Fruit fly (Drosophila melanogaster): Measurements from ENCODE around the gene Dus1.

The Dus1 gene

dm6 chr2L:228246-228645, 43.3 kb downstream of the Dus1 start:
- no peak for TF ChIP-seq CG17801 (GFP tag; optimal IDR thresholded peaks at IDR 0.05; ENCODE audit: partially characterized antibody)

- TF ChIP-seq CG17801 (GFP tag; optimal IDR thresholded peaks at IDR 0.05; ENCODE audit: partially characterized antibody) = no peak
Observed at dm6 chr2L:225386-225682, 46.2 kb downstream of the Dus1 start.

dm6 chr2L:224599-225385, 46.8 kb downstream of the Dus1 start:
- no peak for TF ChIP-seq CG17801 (GFP tag; optimal IDR thresholded peaks at IDR 0.05; ENCODE audit: partially characterized antibody)

- TF ChIP-seq CG17801 (GFP tag; optimal IDR thresholded peaks at IDR 0.05; ENCODE audit: partially characterized antibody) = no peak
Observed at dm6 chr2L:223867-224598, 47.5 kb downstream of the Dus1 start.

- peak; percentile 34 for TF ChIP-seq CG17801 (GFP tag; optimal IDR thresholded peaks at IDR 0.05; ENCODE audit: partially characterized antibody)
Observed at dm6 chr2L:223351-223750, 48.2 kb downstream of the Dus1 start.

dm6 chr2L:222867-223266, 48.7 kb downstream of the Dus1 start:
- no peak for TF ChIP-seq CG17801 (GFP tag; optimal IDR thresholded peaks at IDR 0.05; ENCODE audit: partially characterized antibody)

- peak; percentile 22 for TF ChIP-seq CG17801 (GFP tag; optimal IDR thresholded peaks at IDR 0.05; ENCODE audit: partially characterized antibody)
Observed at dm6 chr2L:221939-222489, 49.5 kb downstream of the Dus1 start.

dm6 chr2L:221152-221551, 50.4 kb downstream of the Dus1 start:
- no peak for TF ChIP-seq CG17801 (GFP tag; optimal IDR thresholded peaks at IDR 0.05; ENCODE audit: partially characterized antibody)

dm6 chr2L:220509-220908, 51.0 kb downstream of the Dus1 start:
- peak; percentile 11 for TF ChIP-seq CG17801 (GFP tag; optimal IDR thresholded peaks at IDR 0.05; ENCODE audit: partially characterized antibody)

dm6 chr2L:219441-220033, 52.0 kb downstream of the Dus1 start:
- TF ChIP-seq CG17801 (GFP tag; optimal IDR thresholded peaks at IDR 0.05; ENCODE audit: partially characterized antibody) = no peak

- peak; percentile 1 for TF ChIP-seq CG17801 (GFP tag; optimal IDR thresholded peaks at IDR 0.05; ENCODE audit: partially characterized antibody)
Observed at dm6 chr2L:207129-207813, 64.3 kb downstream of the Dus1 start, which contains the start of the genes Tbc1d15-17 and CG11617. Tbc1d15-17 (plus strand) TSS chr2L:207179. CG11617 (minus strand) TSS chr2L:207297.

- TF ChIP-seq CG17801 (GFP tag; optimal IDR thresholded peaks at IDR 0.05; ENCODE audit: partially characterized antibody) = no peak
Observed at dm6 chr2L:206556-206955, 65.0 kb downstream of the Dus1 start.

- no peak for TF ChIP-seq CG17801 (GFP tag; optimal IDR thresholded peaks at IDR 0.05; ENCODE audit: partially characterized antibody)
Observed at dm6 chr2L:204557-204956, 67.0 kb downstream of the Dus1 start.

dm6 chr2L:203529-204127, 67.9 kb downstream of the Dus1 start, which contains the start of gene mRpL10:
mRpL10 (plus strand) TSS chr2L:203779.
- peak; percentile 45 for TF ChIP-seq CG17801 (GFP tag; optimal IDR thresholded peaks at IDR 0.05; ENCODE audit: partially characterized antibody)

All from ovary, adult (tissue).